Worm (Caenorhabditis elegans): ENCODE results near the gene C33A12.3.

The C33A12.3 gene

ce11 chrIV:9512836-9513235 lies at the start of gene C33A12.3:
Gene C33A12.3 (minus strand): TSS chrIV:9513002.
- TF ChIP-seq B0310.2 (tag; optimal IDR thresholded peaks at IDR 0.05), result no peak
- TF ChIP-seq ceh-13 (GFP tag; optimal IDR thresholded peaks at IDR 0.05), result no peak
- TF ChIP-seq tra-4 (tag; optimal IDR thresholded peaks at IDR 0.05), result no peak
- no peak for TF ChIP-seq hmg-4 (GFP tag; optimal IDR thresholded peaks at IDR 0.05)
- TF ChIP-seq hmbx-1 (tag; optimal IDR thresholded peaks at IDR 0.05), result no peak

- no peak for TF ChIP-seq F13C5.2 (tag; optimal IDR thresholded peaks at IDR 0.05)
- no peak for TF ChIP-seq ets-7 (tag; optimal IDR thresholded peaks at IDR 0.05)
- TF ChIP-seq ceh-36 (tag; optimal IDR thresholded peaks at IDR 0.05), result no peak
- no peak for TF ChIP-seq hmbx-1 (tag; optimal IDR thresholded peaks at IDR 0.05)
- no peak for TF ChIP-seq pes-1 (GFP tag; IDR thresholded peaks at IDR 0.05)
Observed at ce11 chrIV:9545986-9546385, 33.2 kb upstream of the C33A12.3 start, which contains the start of gene T05A1.5. Gene T05A1.5 (plus strand): TSS chrIV:9546286.

ce11 chrIV:9540342-9540856 lies 27.6 kb upstream of the C33A12.3 start, which contains the start of gene fbl-1:
Gene fbl-1 (plus strand): TSS chrIV:9540806.
- TF ChIP-seq flt-1 (GFP tag; IDR thresholded peaks at IDR 0.05) (no peak), tbx-11 (GFP tag; IDR thresholded peaks at IDR 0.05) (no peak), ceh-36 (tag; optimal IDR thresholded peaks at IDR 0.05) (no peak), pes-1 (GFP tag; IDR thresholded peaks at IDR 0.05) (no peak), hnd-1 (tag; optimal IDR thresholded peaks at IDR 0.05) (no peak), scrt-1 (GFP tag; IDR thresholded peaks at IDR 0.05) (no peak), ceh-13 (GFP tag; optimal IDR thresholded peaks at IDR 0.05) (no peak), hmg-4 (GFP tag; optimal IDR thresholded peaks at IDR 0.05) (no peak), ets-7 (tag; optimal IDR thresholded peaks at IDR 0.05) (no peak), tbx-37 (GFP tag; conservative IDR thresholded peaks at IDR 0.05) (no peak), F13C5.2 (tag; optimal IDR thresholded peaks at IDR 0.05) (no peak)

- TF ChIP-seq ceh-36 (tag; optimal IDR thresholded peaks at IDR 0.05) (no peak), tbx-37 (GFP tag; conservative IDR thresholded peaks at IDR 0.05) (no peak), tra-4 (tag; optimal IDR thresholded peaks at IDR 0.05) (no peak), pes-1 (GFP tag; IDR thresholded peaks at IDR 0.05) (no peak), hnd-1 (tag; optimal IDR thresholded peaks at IDR 0.05) (no peak), sea-1 (GFP tag; conservative IDR thresholded peaks at IDR 0.05) (no peak), tbx-11 (GFP tag; IDR thresholded peaks at IDR 0.05) (no peak), ceh-13 (GFP tag; optimal IDR thresholded peaks at IDR 0.05) (no peak), B0310.2 (tag; optimal IDR thresholded peaks at IDR 0.05) (no peak), hmbx-1 (tag; optimal IDR thresholded peaks at IDR 0.05) (no peak)
Observed at ce11 chrIV:9538214-9538613, 25.4 kb upstream of the C33A12.3 start.

ce11 chrIV:9537500-9537899 lies 24.7 kb upstream of the C33A12.3 start:
- TF ChIP-seq ama-1 (optimal IDR thresholded peaks at IDR 0.05) (no peak), sea-1 (GFP tag; conservative IDR thresholded peaks at IDR 0.05) (no peak)

ce11 chrIV:9536124-9536523 lies 23.3 kb upstream of the C33A12.3 start:
- TF ChIP-seq ceh-13 (GFP tag; optimal IDR thresholded peaks at IDR 0.05) (no peak), scrt-1 (GFP tag; IDR thresholded peaks at IDR 0.05) (no peak), ceh-36 (tag; optimal IDR thresholded peaks at IDR 0.05) (no peak), tbx-37 (GFP tag; conservative IDR thresholded peaks at IDR 0.05) (no peak), B0310.2 (tag; optimal IDR thresholded peaks at IDR 0.05) (no peak), hmg-4 (GFP tag; optimal IDR thresholded peaks at IDR 0.05) (no peak), flt-1 (GFP tag; IDR thresholded peaks at IDR 0.05) (no peak), F13C5.2 (tag; optimal IDR thresholded peaks at IDR 0.05) (no peak), tbx-11 (GFP tag; IDR thresholded peaks at IDR 0.05) (no peak), sea-1 (GFP tag; conservative IDR thresholded peaks at IDR 0.05) (no peak), hmbx-1 (tag; optimal IDR thresholded peaks at IDR 0.05) (no peak), pes-1 (GFP tag; IDR thresholded peaks at IDR 0.05) (no peak), ama-1 (optimal IDR thresholded peaks at IDR 0.05) (no peak), tra-4 (tag; optimal IDR thresholded peaks at IDR 0.05) (no peak), aly-1 (tag; optimal IDR thresholded peaks at IDR 0.05) (no peak)

- no peak for TF ChIP-seq ets-7 (tag; optimal IDR thresholded peaks at IDR 0.05)
- TF ChIP-seq ceh-36 (tag; optimal IDR thresholded peaks at IDR 0.05), result no peak
- TF ChIP-seq F13C5.2 (tag; optimal IDR thresholded peaks at IDR 0.05), result no peak
- TF ChIP-seq ama-1 (optimal IDR thresholded peaks at IDR 0.05), result no peak
Observed at ce11 chrIV:9535105-9535504, 22.3 kb upstream of the C33A12.3 start.

ce11 chrIV:9534342-9534741 lies 21.5 kb upstream of the C33A12.3 start:
- no peak for TF ChIP-seq ama-1 (optimal IDR thresholded peaks at IDR 0.05)
- TF ChIP-seq ceh-13 (GFP tag; optimal IDR thresholded peaks at IDR 0.05), result no peak
- no peak for TF ChIP-seq flt-1 (GFP tag; IDR thresholded peaks at IDR 0.05)
- TF ChIP-seq pes-1 (GFP tag; IDR thresholded peaks at IDR 0.05), result no peak
- no peak for TF ChIP-seq hnd-1 (tag; optimal IDR thresholded peaks at IDR 0.05)
- TF ChIP-seq aly-1 (tag; optimal IDR thresholded peaks at IDR 0.05), result no peak
- TF ChIP-seq F13C5.2 (tag; optimal IDR thresholded peaks at IDR 0.05), result no peak
- no peak for TF ChIP-seq ceh-36 (tag; optimal IDR thresholded peaks at IDR 0.05)
- no peak for TF ChIP-seq ets-7 (tag; optimal IDR thresholded peaks at IDR 0.05)
- TF ChIP-seq hmbx-1 (tag; optimal IDR thresholded peaks at IDR 0.05), result no peak
- no peak for TF ChIP-seq tbx-37 (GFP tag; conservative IDR thresholded peaks at IDR 0.05)
- no peak for TF ChIP-seq tbx-11 (GFP tag; IDR thresholded peaks at IDR 0.05)
- TF ChIP-seq tra-4 (tag; optimal IDR thresholded peaks at IDR 0.05), result no peak

- TF ChIP-seq ceh-13 (GFP tag; optimal IDR thresholded peaks at IDR 0.05), result no peak
- no peak for TF ChIP-seq flt-1 (GFP tag; IDR thresholded peaks at IDR 0.05)
- TF ChIP-seq tra-4 (tag; optimal IDR thresholded peaks at IDR 0.05), result no peak
- no peak for TF ChIP-seq hmbx-1 (tag; optimal IDR thresholded peaks at IDR 0.05)
- TF ChIP-seq sea-1 (GFP tag; conservative IDR thresholded peaks at IDR 0.05), result no peak
- TF ChIP-seq ets-7 (tag; optimal IDR thresholded peaks at IDR 0.05), result no peak
- TF ChIP-seq hnd-1 (tag; optimal IDR thresholded peaks at IDR 0.05), result no peak
Observed at ce11 chrIV:9533071-9533470, 20.3 kb upstream of the C33A12.3 start, which contains the start of gene F56H11.2. Gene F56H11.2 (minus strand): TSS chrIV:9533171.

Measured in whole organism, early embryonic.